Fruit fly (Drosophila melanogaster) whole organism, embryonic: ENCODE measurements around the gene CG43702.

Experiments used
- Aef1 ChIP-seq: fragments of 200-800 bp; sonication (Bioruptor generic); IDR thresholded peaks from 3 replicates; pipeline ENCODE4 v1.3.6; 2022; ENCODE audit warnings: missing biosample characterization, missing genetic modification characterization
- BEAF-32 ChIP-seq: fragments of 200-800 bp; sonication (Bioruptor generic); optimal IDR thresholded peaks from 3 replicates; lab custom pipeline; 2017; ENCODE audit warnings: missing biosample characterization, missing genetic modification characterization, mild to moderate bottlenecking, moderate library complexity, missing genetic modification reagents
- Bgb ChIP-seq: fragments of 200-800 bp; sonication (Bioruptor generic); IDR thresholded peaks from 2 replicates; pipeline ENCODE4 v1.3.6; 2022; ENCODE audit warnings: missing biosample characterization, missing genetic modification characterization; ENCODE audit not compliant: partially characterized antibody
- CG10267 ChIP-seq: fragments of 200-800 bp; sonication (Bioruptor generic); optimal IDR thresholded peaks from 2 replicates; lab custom pipeline; 2018; ENCODE audit warnings: missing biosample characterization, mild to moderate bottlenecking, missing genetic modification characterization, moderate library complexity
- CG10979 ChIP-seq: fragments of 200-800 bp; sonication (Bioruptor generic); optimal IDR thresholded peaks from 2 replicates; lab custom pipeline; 2018; ENCODE audit warnings: missing biosample characterization, mild to moderate bottlenecking, missing genetic modification characterization, moderate library complexity
- CG12391 ChIP-seq: fragments of 200-800 bp; sonication (Bioruptor generic); optimal IDR thresholded peaks from 3 replicates; lab custom pipeline; 2018; ENCODE audit warnings: missing biosample characterization, mild to moderate bottlenecking, missing genetic modification characterization, moderate library complexity
- CG14667 ChIP-seq: fragments of 200-800 bp; sonication (Bioruptor generic); IDR thresholded peaks from 2 replicates; pipeline ENCODE4 v1.3.6; 2022; ENCODE audit warnings: missing biosample characterization, missing genetic modification characterization
- CG14710 ChIP-seq: fragments of 200-800 bp; sonication (Bioruptor generic); optimal IDR thresholded peaks from 3 replicates; lab custom pipeline; 2019; ENCODE audit warnings: missing biosample characterization, mild to moderate bottlenecking, missing genetic modification characterization, moderate library complexity
- CG1602 ChIP-seq: fragments of 200-800 bp; sonication (Bioruptor generic); optimal IDR thresholded peaks from 3 replicates; lab custom pipeline; 2016; ENCODE audit warnings: missing biosample characterization, missing genetic modification characterization
- CG1647 ChIP-seq: fragments of 200-800 bp; sonication (Bioruptor generic); optimal IDR thresholded peaks from 3 replicates; lab custom pipeline; 2016; ENCODE audit warnings: missing biosample characterization, missing genetic modification characterization
- CG1832 ChIP-seq: fragments of 200-800 bp; sonication (Bioruptor generic); optimal IDR thresholded peaks from 2 replicates; lab custom pipeline; 2017; ENCODE audit warnings: missing biosample characterization, mild to moderate bottlenecking, missing genetic modification characterization, inconsistent platforms
- CG2875 ChIP-seq: fragments of 200-800 bp; sonication (Bioruptor generic); optimal IDR thresholded peaks from 2 replicates; lab custom pipeline; 2017; ENCODE audit warnings: missing biosample characterization, mild to moderate bottlenecking, missing genetic modification characterization, missing genetic modification reagents
- CG30431 ChIP-seq: fragments of 200-800 bp; sonication (Bioruptor generic); optimal IDR thresholded peaks from 2 replicates; lab custom pipeline; 2017; ENCODE audit warnings: missing biosample characterization, missing genetic modification characterization
- CG32767 ChIP-seq: fragments of 200-800 bp; sonication (Bioruptor generic); IDR thresholded peaks from 2 replicates; pipeline ENCODE4 v1.3.6; 2022; ENCODE audit warnings: missing biosample characterization, missing genetic modification characterization
- CG4360 ChIP-seq: fragments of 200-800 bp; sonication (Bioruptor generic); IDR thresholded peaks from 2 replicates; pipeline ENCODE4 v1.3.6; 2022; ENCODE audit warnings: missing biosample characterization, missing genetic modification characterization
- CG4617 ChIP-seq: fragments of 200-800 bp; sonication (Bioruptor generic); optimal IDR thresholded peaks from 3 replicates; lab custom pipeline; 2016; ENCODE audit warnings: missing biosample characterization, missing genetic modification characterization, borderline replicate concordance
- CG5180 ChIP-seq: fragments of 200-800 bp; sonication (Bioruptor generic); optimal IDR thresholded peaks from 3 replicates; lab custom pipeline; 2017; ENCODE audit warnings: missing biosample characterization, missing genetic modification characterization, mild to moderate bottlenecking, moderate library complexity, missing genetic modification reagents
- CG6791 ChIP-seq: fragments of 200-800 bp; sonication (Bioruptor generic); IDR thresholded peaks from 3 replicates; pipeline ENCODE4 v1.3.6; 2022; ENCODE audit warnings: missing biosample characterization, missing genetic modification characterization; ENCODE audit not compliant: partially characterized antibody
- CTCF ChIP-seq: fragments of 200-800 bp; sonication (Bioruptor generic); optimal IDR thresholded peaks from 2 replicates; lab custom pipeline; 2017; ENCODE audit warnings: missing biosample characterization, mild to moderate bottlenecking, missing genetic modification characterization, moderate library complexity
- Dip2 ChIP-seq: fragments of 200-800 bp; sonication (Bioruptor generic); IDR thresholded peaks from 2 replicates; pipeline ENCODE4 v1.3.6; 2022; ENCODE audit warnings: missing biosample characterization, missing genetic modification characterization
- Dip3 ChIP-seq: fragments of 200-800 bp; sonication (Bioruptor generic); optimal IDR thresholded peaks from 3 replicates; lab custom pipeline; 2016; ENCODE audit warnings: missing biosample characterization, missing genetic modification characterization
- Dll ChIP-seq: fragments of 200-800 bp; sonication (Bioruptor generic); IDR thresholded peaks from 4 replicates; pipeline ENCODE4 v1.3.6; 2022; ENCODE audit warnings: missing biosample characterization, missing genetic modification characterization; ENCODE audit not compliant: partially characterized antibody
- Dref ChIP-seq: fragments of 200-800 bp; sonication (Bioruptor generic); IDR thresholded peaks from 2 replicates; pipeline ENCODE4 v1.3.6; 2022; ENCODE audit warnings: missing biosample characterization, missing genetic modification characterization
- Ets97D ChIP-seq: fragments of 200-800 bp; sonication (Bioruptor generic); optimal IDR thresholded peaks from 3 replicates; lab custom pipeline; 2016; ENCODE audit warnings: missing biosample characterization, missing genetic modification characterization
- GATAe ChIP-seq: fragments of 200-800 bp; sonication (Bioruptor generic); conservative IDR thresholded peaks from 2 replicates; pipeline ENCODE4 v1.3.6; 2022; ENCODE audit warnings: missing biosample characterization, missing genetic modification characterization
- HLH54F ChIP-seq: fragments of 200-800 bp; sonication (Bioruptor generic); optimal IDR thresholded peaks from 3 replicates; lab custom pipeline; 2016; ENCODE audit warnings: missing biosample characterization, missing genetic modification characterization
- Hr3 ChIP-seq: fragments of 200-800 bp; sonication (Bioruptor generic); optimal IDR thresholded peaks from 3 replicates; lab custom pipeline; 2016; ENCODE audit warnings: missing biosample characterization, missing genetic modification characterization
- Lim3 ChIP-seq: fragments of 200-800 bp; sonication (Bioruptor generic); IDR thresholded peaks from 2 replicates; pipeline ENCODE4 v1.3.6; 2022; ENCODE audit warnings: missing biosample characterization, missing genetic modification characterization
- MESR4 ChIP-seq: fragments of 200-800 bp; sonication (Bioruptor generic); optimal IDR thresholded peaks from 2 replicates; lab custom pipeline; 2018; ENCODE audit warnings: missing biosample characterization, mild to moderate bottlenecking, missing genetic modification characterization, moderate library complexity
- Mrtf ChIP-seq: fragments of 200-800 bp; sonication (Bioruptor generic); IDR thresholded peaks from 3 replicates; pipeline ENCODE4 v1.3.6; 2022; ENCODE audit warnings: missing biosample characterization, missing genetic modification characterization
- Myb ChIP-seq: fragments of 200-800 bp; sonication (Bioruptor generic); optimal IDR thresholded peaks from 2 replicates; lab custom pipeline; 2016; ENCODE audit warnings: missing biosample characterization, missing genetic modification characterization
- Opbp ChIP-seq: fragments of 200-800 bp; sonication (Bioruptor generic); IDR thresholded peaks from 3 replicates; pipeline ENCODE4 v1.3.6; 2022; ENCODE audit warnings: missing biosample characterization, missing genetic modification characterization; ENCODE audit not compliant: partially characterized antibody
- Ptx1 ChIP-seq: fragments of 200-800 bp; sonication (Bioruptor generic); IDR thresholded peaks from 2 replicates; pipeline ENCODE4 v1.3.6; 2022; ENCODE audit warnings: missing biosample characterization, missing genetic modification characterization
- Sry-δ ChIP-seq: fragments of 200-800 bp; sonication (Bioruptor generic); optimal IDR thresholded peaks from 2 replicates; lab custom pipeline; 2016; ENCODE audit warnings: missing biosample characterization, missing genetic modification characterization
- amos ChIP-seq: fragments of 200-800 bp; sonication (Bioruptor generic); IDR thresholded peaks from 2 replicates; pipeline ENCODE4 v1.3.6; 2022; ENCODE audit warnings: missing biosample characterization, missing genetic modification characterization; ENCODE audit not compliant: partially characterized antibody
- bbx ChIP-seq: fragments of 200-800 bp; sonication (Bioruptor generic); IDR thresholded peaks from 2 replicates; pipeline ENCODE4 v1.3.6; 2022; ENCODE audit warnings: missing biosample characterization, missing genetic modification characterization; ENCODE audit not compliant: partially characterized antibody
- dimm ChIP-seq: fragments of 200-800 bp; sonication (Bioruptor generic); IDR thresholded peaks from 2 replicates; pipeline ENCODE4 v1.3.6; 2022; ENCODE audit warnings: missing biosample characterization, missing genetic modification characterization
- eve ChIP-seq, 2 experiments: fragments of >200 bp; optimal IDR thresholded peaks; 2 replicates each; lab custom pipeline; 2017; ENCODE audit warnings: missing biosample characterization in 2 of 2, missing genetic modification characterization in 2 of 2
- fu2 ChIP-seq: fragments of 200-800 bp; sonication (Bioruptor generic); optimal IDR thresholded peaks from 2 replicates; lab custom pipeline; 2016; ENCODE audit warnings: missing biosample characterization, missing genetic modification characterization
- kni ChIP-seq: fragments of 200-800 bp; sonication (Bioruptor generic); optimal IDR thresholded peaks from 3 replicates; lab custom pipeline; 2017; ENCODE audit warnings: mild to moderate bottlenecking, missing biosample characterization, missing genetic modification reagents, missing genetic modification characterization
- mam ChIP-seq: fragments of 200-800 bp; sonication (Bioruptor generic); optimal IDR thresholded peaks from 3 replicates; lab custom pipeline; 2016; ENCODE audit warnings: missing biosample characterization, missing genetic modification characterization
- nerfin-1 ChIP-seq: fragments of 200-800 bp; sonication (Bioruptor generic); optimal IDR thresholded peaks from 3 replicates; lab custom pipeline; 2019; ENCODE audit warnings: missing biosample characterization, mild to moderate bottlenecking, missing genetic modification characterization, moderate library complexity
- pros ChIP-seq: fragments of 200-800 bp; sonication (Bioruptor generic); optimal IDR thresholded peaks from 3 replicates; lab custom pipeline; 2019; ENCODE audit warnings: missing biosample characterization, mild to moderate bottlenecking, missing genetic modification characterization, moderate library complexity
- trem ChIP-seq: fragments of 200-800 bp; optimal IDR thresholded peaks from 3 replicates; lab custom pipeline; 2019; ENCODE audit warnings: missing biosample characterization, mild to moderate bottlenecking, missing genetic modification characterization, moderate library complexity
- unc-4 ChIP-seq: fragments of 200-800 bp; sonication (Bioruptor generic); IDR thresholded peaks from 2 replicates; pipeline ENCODE4 v1.3.6; 2022; ENCODE audit warnings: missing biosample characterization, missing genetic modification characterization; ENCODE audit not compliant: partially characterized antibody
- zfh2 ChIP-seq: fragments of 200-800 bp; sonication (Bioruptor generic); optimal IDR thresholded peaks from 2 replicates; lab custom pipeline; 2016; ENCODE audit warnings: missing biosample characterization, missing genetic modification characterization

CG43702 gene

DNA sequence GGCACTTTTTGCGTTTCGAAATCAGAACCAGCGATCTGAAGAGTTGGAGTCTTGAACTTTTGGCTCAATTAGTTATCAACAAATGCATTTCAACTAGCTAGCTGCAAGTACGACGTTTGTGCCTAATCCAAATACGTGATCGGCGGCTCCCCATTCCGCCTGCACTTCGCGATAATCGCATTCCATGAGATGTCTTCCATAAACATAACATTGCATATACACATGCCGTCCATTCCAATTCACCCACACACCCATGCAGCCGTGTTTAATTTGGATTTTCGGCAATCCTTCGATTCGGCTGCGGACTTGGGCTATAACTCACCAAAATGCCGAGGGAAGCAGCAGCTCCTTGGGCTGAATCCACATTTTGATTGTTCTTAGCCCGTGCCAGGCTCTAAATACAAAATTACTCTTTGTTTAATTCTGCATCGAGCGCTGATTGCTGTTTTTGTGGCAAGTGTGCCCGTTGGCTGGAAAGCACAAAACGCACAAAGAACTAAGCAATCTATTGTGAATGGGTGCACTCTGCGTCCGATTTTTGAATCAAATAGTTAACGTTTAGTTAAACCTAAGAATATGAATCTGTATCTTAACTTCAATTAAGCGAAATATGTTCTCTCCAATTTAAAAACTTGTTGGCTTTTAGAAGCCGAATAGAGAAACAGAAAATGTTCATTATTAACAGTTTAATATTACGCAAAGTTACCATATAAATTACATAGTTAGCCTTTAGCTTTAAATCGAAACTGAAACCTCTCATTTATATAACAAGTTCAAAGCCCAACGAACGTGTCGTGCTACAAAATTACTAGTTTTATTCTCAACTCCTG is 45.0 kb downstream of the CG43702 start, which contains the start of the genes Tbc1d8-9 and CG32436 (continued):
- peak; percentile 38; the same call in 1 of the 4 replicates for TF ChIP-seq Dll (GFP tag; lab: Robert Waterston, UW)
- peak; percentile 24 for TF ChIP-seq CG10979 (tag; lab: Kevin White, UChicago)
- TF ChIP-seq Lim3 (GFP tag; lab: Robert Waterston, UW): no peak
- peak; percentile 87 for TF ChIP-seq CG4617 (GFP tag; lab: Kevin White, UChicago)
- TF ChIP-seq CG14667: no peak
- TF ChIP-seq pros (GFP tag; lab: Kevin White, UChicago): no peak
- peak; percentile 46; the same call in 1 of the 2 replicates for TF ChIP-seq bbx (GFP tag; lab: Robert Waterston, UW)
- no peak for TF ChIP-seq CG30431 (GFP tag; lab: Kevin White, UChicago)
- peak; percentile 35 for TF ChIP-seq CG14710 (tag; lab: Kevin White, UChicago)
- no peak for TF ChIP-seq dimm (GFP tag; lab: Robert Waterston, UW)
- TF ChIP-seq Mrtf (GFP tag; lab: Robert Waterston, UW): no peak
- TF ChIP-seq MESR4 (GFP tag; lab: Kevin White, UChicago): peak; percentile 90
- no peak for TF ChIP-seq Dip2 (GFP tag; lab: Robert Waterston, UW)
- peak; percentile 47; the same call in 1 of the 2 replicates for TF ChIP-seq Bgb
- TF ChIP-seq eve (GFP tag; optimal IDR thresholded peaks at IDR 0.05; lab: Kevin White, UChicago): no peak
- no peak for TF ChIP-seq fu2 (GFP tag; lab: Kevin White, UChicago)
- TF ChIP-seq CG32767 (GFP tag; lab: Robert Waterston, UW): peak; percentile 73
- peak; percentile 69; the same call in 2 of the 3 replicates for TF ChIP-seq Aef1 (GFP tag; lab: Robert Waterston, UW)
- peak; percentile 54; the same call in 2 of the 3 replicates for TF ChIP-seq Opbp (GFP tag; lab: Robert Waterston, UW)
- TF ChIP-seq CTCF (GFP tag; lab: Kevin White, UChicago): peak; percentile 15
- TF ChIP-seq CG1647 (GFP tag; lab: Kevin White, UChicago): no peak
- peak; percentile 99 for TF ChIP-seq Myb (GFP tag; lab: Kevin White, UChicago)
- peak; percentile 24 for TF ChIP-seq CG10267 (tag; lab: Kevin White, UChicago)
- peak; percentile 39 for TF ChIP-seq BEAF-32
- TF ChIP-seq Ets97D: peak; percentile 56
- no peak for TF ChIP-seq mam (GFP tag; lab: Kevin White, UChicago)
- peak; percentile 28; the same call in 1 of the 2 replicates for TF ChIP-seq amos (GFP tag; lab: Robert Waterston, UW)
- 0 out of 2 replicates have a peak, but pooled peaks have one; percentile 29 for TF ChIP-seq Dref (GFP tag; lab: Robert Waterston, UW)
- TF ChIP-seq trem (tag; lab: Kevin White, UChicago): peak; percentile 60
- TF ChIP-seq Hr3 (GFP tag; lab: Kevin White, UChicago): no peak
- no peak for TF ChIP-seq CG1832 (GFP tag; lab: Kevin White, UChicago)
- TF ChIP-seq CG4360: peak; percentile 81
- TF ChIP-seq nerfin-1 (tag; lab: Kevin White, UChicago): peak; percentile 84
- peak; percentile 51 for TF ChIP-seq Sry-δ (GFP tag; lab: Kevin White, UChicago)
- TF ChIP-seq unc-4: peak; percentile 37; the same call in 1 of the 2 replicates
- no peak for TF ChIP-seq zfh2 (GFP tag; lab: Kevin White, UChicago)
- TF ChIP-seq, all 482 proteins: peak for 63

DNA sequence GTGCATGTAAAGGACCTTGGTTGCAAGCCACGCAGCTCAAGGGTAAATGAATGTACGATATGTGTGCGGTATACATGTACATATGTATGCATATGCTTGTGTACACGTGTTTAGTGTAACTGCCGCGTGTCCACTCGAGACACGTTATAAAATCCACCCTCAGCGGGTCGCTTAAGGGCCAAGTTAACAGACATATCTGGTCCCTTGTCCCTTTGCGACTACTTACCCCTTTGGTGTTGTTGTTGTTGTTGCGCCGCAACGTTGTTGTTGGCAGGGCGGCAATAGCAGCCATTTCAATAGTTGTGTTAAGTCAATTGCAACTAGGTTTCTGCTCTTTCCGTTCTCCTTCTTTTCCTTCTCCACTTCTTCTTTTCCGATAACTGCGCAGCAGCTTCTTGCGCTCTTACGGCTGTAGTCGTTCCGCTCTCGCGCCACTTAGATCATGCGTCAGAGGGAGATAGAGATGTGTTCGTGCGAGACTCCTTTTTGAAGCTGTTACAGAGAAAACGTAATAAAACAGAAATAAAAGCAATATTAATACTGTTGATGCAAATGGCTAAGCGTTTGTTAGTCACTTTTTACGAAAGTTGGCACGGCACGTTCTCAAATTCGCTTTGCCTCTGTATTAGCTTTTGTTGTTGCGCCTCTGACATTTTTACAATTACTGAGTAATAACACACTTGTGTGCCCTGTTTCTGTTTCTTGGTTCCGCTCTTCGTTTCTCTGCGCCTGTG is 48.2 kb downstream of the CG43702 start:
- no peak for TF ChIP-seq Ptx1
- TF ChIP-seq GATAe (GFP tag; lab: Robert Waterston, UW): no peak
- no peak for TF ChIP-seq CG2875
- TF ChIP-seq CG5180 (GFP tag; lab: Kevin White, UChicago): no peak
- TF ChIP-seq Dip3 (GFP tag; lab: Kevin White, UChicago): no peak
- no peak for TF ChIP-seq CG12391
- peak; percentile 24 for TF ChIP-seq kni (GFP tag; lab: Kevin White, UChicago)
- no peak for TF ChIP-seq CG1602 (GFP tag; lab: Kevin White, UChicago)
- TF ChIP-seq CG6791 (GFP tag; lab: Robert Waterston, UW): peak; percentile 58; the same call in 1 of the 3 replicates
- TF ChIP-seq CG4360: peak; percentile 93
- 0 out of 3 replicates have a peak, but pooled peaks have one; percentile 30 for TF ChIP-seq Opbp (GFP tag; lab: Robert Waterston, UW)
- TF ChIP-seq HLH54F (GFP tag; lab: Kevin White, UChicago): no peak
